Worm (Caenorhabditis elegans) whole organism, mixed stage, embryonic: ENCODE data around the gene lsd-1.

Source experiments
- elt-1 ChIP-seq: sonication (generic microtip); optimal IDR thresholded peaks from 2 replicates; lab custom pipeline; 2017; ENCODE audit warnings: missing genetic modification characterization, mild to moderate bottlenecking, missing compliant biosample characterization, antibody characterized with exemption, moderate library complexity, borderline replicate concordance; ENCODE audit not compliant: insufficient read depth
- lin-13 ChIP-seq: fragments of 150-350 bp; optimal IDR thresholded peaks from 2 replicates; lab custom pipeline; 2014; ENCODE audit warnings: missing biosample characterization, missing genetic modification characterization
- lsy-2 ChIP-seq: fragments of 150-350 bp; optimal IDR thresholded peaks from 2 replicates; lab custom pipeline; 2014; ENCODE audit warnings: missing biosample characterization, missing genetic modification characterization
- mep-1 ChIP-seq: fragments of 150-350 bp; optimal IDR thresholded peaks from 2 replicates; lab custom pipeline; 2017; ENCODE audit warnings: missing biosample characterization, missing genetic modification reagents, missing genetic modification characterization, inconsistent platforms
- pha-4 ChIP-seq: fragments of 150-350 bp; optimal IDR thresholded peaks from 2 replicates; lab custom pipeline; 2018; ENCODE audit warnings: missing biosample characterization, missing genetic modification reagents, missing genetic modification characterization
- ztf-11 ChIP-seq: fragments of 150-350 bp; optimal IDR thresholded peaks from 2 replicates; lab custom pipeline; 2014; ENCODE audit warnings: missing biosample characterization, missing genetic modification characterization

DNA sequence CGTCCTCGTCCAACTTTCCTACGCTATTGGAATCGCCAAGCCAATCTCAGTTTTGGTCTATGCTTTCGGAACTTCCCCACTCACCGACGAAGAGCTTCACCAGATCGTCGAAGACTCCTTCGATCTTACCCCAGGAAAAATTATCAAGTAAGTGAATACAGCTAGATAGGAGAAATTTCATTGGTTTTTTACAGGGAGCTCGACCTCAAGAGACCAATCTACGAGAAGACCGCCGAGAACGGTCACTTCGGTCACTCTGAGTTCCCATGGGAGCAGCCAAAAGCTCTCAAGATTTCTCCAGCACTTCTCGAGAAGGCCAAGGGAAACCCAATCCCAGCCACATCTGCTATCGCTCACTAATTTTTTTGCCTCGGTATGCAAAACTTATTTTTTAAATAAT lies 18.4 kb downstream of the lsd-1 start:
- TF ChIP-seq lsy-2 (tag; lab: Kevin White, UChicago) (no peak), mep-1 (tag; lab: Kevin White, UChicago) (no peak), elt-1 (tag; lab: Kevin White, UChicago) (no peak), pha-4 (tag; lab: Kevin White, UChicago) (no peak), lin-13 (tag; lab: Kevin White, UChicago) (no peak), ztf-11 (tag; lab: Kevin White, UChicago) (no peak)
